Worm (Caenorhabditis elegans) whole organism, mixed stage, embryonic: Measurements from ENCODE around the gene nex-3.

Experiments
- M03D4.4 ChIP-seq: sonication (generic microtip); optimal IDR thresholded peaks from 2 replicates; lab custom pipeline; 2017; ENCODE audit warnings: mild to moderate bottlenecking, missing genetic modification characterization, missing compliant biosample characterization
- ceh-83 ChIP-seq: fragments of 200-800 bp; sonication (Bioruptor generic); optimal IDR thresholded peaks from 2 replicates; lab custom pipeline; 2018; ENCODE audit warnings: mild to moderate bottlenecking, missing genetic modification characterization, missing compliant biosample characterization
- elt-3 ChIP-seq: fragments of 150-350 bp; optimal IDR thresholded peaks from 2 replicates; lab custom pipeline; 2014; ENCODE audit warnings: missing biosample characterization, missing genetic modification characterization
- flh-1 ChIP-seq: fragments of 200-800 bp; sonication (Bioruptor generic); optimal IDR thresholded peaks from 2 replicates; lab custom pipeline; 2018; ENCODE audit warnings: mild to moderate bottlenecking, missing genetic modification characterization, moderate library complexity, missing compliant biosample characterization
- ham-2 ChIP-seq: fragments of 200-800 bp; sonication (Bioruptor generic); optimal IDR thresholded peaks from 2 replicates; lab custom pipeline; 2018; ENCODE audit warnings: mild to moderate bottlenecking, missing genetic modification characterization, missing compliant biosample characterization
- lsy-2 ChIP-seq: fragments of 150-350 bp; optimal IDR thresholded peaks from 2 replicates; lab custom pipeline; 2014; ENCODE audit warnings: missing biosample characterization, missing genetic modification characterization
- pha-4 ChIP-seq: fragments of 150-350 bp; optimal IDR thresholded peaks from 2 replicates; lab custom pipeline; 2018; ENCODE audit warnings: missing biosample characterization, missing genetic modification reagents, missing genetic modification characterization
- unc-39 ChIP-seq: fragments of 150-350 bp; optimal IDR thresholded peaks from 2 replicates; lab custom pipeline; 2014; ENCODE audit warnings: missing biosample characterization, missing genetic modification characterization
- unc-62 ChIP-seq: fragments of 150-350 bp; optimal IDR thresholded peaks from 2 replicates; lab custom pipeline; 2014; ENCODE audit warnings: missing biosample characterization, missing genetic modification reagents, missing genetic modification characterization
- ztf-11 ChIP-seq: fragments of 150-350 bp; optimal IDR thresholded peaks from 2 replicates; lab custom pipeline; 2014; ENCODE audit warnings: missing biosample characterization, missing genetic modification characterization

- TF ChIP-seq ham-2 (GFP tag; lab: Kevin White, UChicago) (no peak), unc-62 (GFP tag; lab: Kevin White, UChicago) (no peak), pha-4 (tag; lab: Kevin White, UChicago) (no peak), elt-3 (tag; lab: Kevin White, UChicago) (no peak), ceh-83 (no peak), M03D4.4 (tag; lab: Kevin White, UChicago) (no peak), lsy-2 (tag; lab: Kevin White, UChicago) (no peak), ztf-11 (tag; lab: Kevin White, UChicago) (no peak), flh-1 (GFP tag; lab: Kevin White, UChicago) (no peak), unc-39 (tag; lab: Kevin White, UChicago) (no peak)
Observed at ce11 chrIII:4398463-4398862, 43.4 kb upstream of the nex-3 start, which contains the start of gene R07E5.6.
